Fruit fly (Drosophila melanogaster) whole organism, wandering third instar larva: ENCODE results near the gene CG14866.

Source experiments
- CG32264 ChIP-seq: fragments of 200-800 bp; sonication (Bioruptor generic); optimal IDR thresholded peaks from 2 replicates; lab custom pipeline; 2016; ENCODE audit warnings: missing biosample characterization, missing genetic modification characterization
- OdsH ChIP-seq: fragments of 200-800 bp; sonication (Bioruptor generic); optimal IDR thresholded peaks from 2 replicates; lab custom pipeline; 2016; ENCODE audit warnings: missing biosample characterization, mild to moderate bottlenecking, missing genetic modification characterization

DNA sequence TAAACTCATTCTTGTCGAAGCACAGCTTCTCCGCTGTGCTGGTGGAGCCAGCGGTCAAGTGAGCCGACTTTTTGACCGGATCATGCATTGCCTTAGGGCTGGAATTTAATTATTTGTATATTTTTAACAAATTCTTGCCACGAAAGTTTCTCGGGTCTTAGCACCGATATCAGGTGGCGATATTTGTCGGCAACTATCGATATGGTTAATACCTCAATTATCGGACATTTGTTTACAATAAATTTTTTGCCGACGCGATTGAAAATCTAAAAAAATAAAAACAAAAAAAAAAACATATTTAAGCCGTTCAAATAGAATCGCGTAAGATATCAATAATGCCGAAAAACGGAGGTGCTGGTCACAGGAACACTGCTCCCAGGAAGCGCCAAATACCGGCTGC, 45.2 kb downstream of the CG14866 start, which contains the start of the genes Cog2 and Trax:
- TF ChIP-seq CG32264 (GFP tag; lab: Kevin White, UChicago): no peak
- TF ChIP-seq OdsH: no peak
